Worm (Caenorhabditis elegans): ENCODE measurements around the gene pgph-2.

ce11 chrV:5765081-5765480 lies at the start of gene pgph-2:
- TF ChIP-seq ceh-31 (tag; optimal IDR thresholded peaks at IDR 0.05) (no peak), hlh-30 (tag; optimal IDR thresholded peaks at IDR 0.05; ENCODE audit: insufficient read depth) (no peak), che-1 (tag; optimal IDR thresholded peaks at IDR 0.05) (no peak)
